Worm (Caenorhabditis elegans) whole organism, early embryonic: Measurements from ENCODE around the gene sra-39.

Experiments
- aly-1 ChIP-seq: sonication (generic microtip); optimal IDR thresholded peaks from 2 replicates; lab custom pipeline; 2016; ENCODE audit warnings: missing genetic modification characterization, missing compliant biosample characterization
- ama-1 ChIP-seq: fragments of 150-350 bp; optimal IDR thresholded peaks from 2 replicates; lab custom pipeline; 2014
- ceh-13 ChIP-seq: fragments of 200-800 bp; sonication (Bioruptor generic); optimal IDR thresholded peaks from 2 replicates; lab custom pipeline; 2018; ENCODE audit warnings: mild to moderate bottlenecking, missing genetic modification characterization, missing compliant biosample characterization
- ceh-36 ChIP-seq: sonication (generic microtip); optimal IDR thresholded peaks from 2 replicates; lab custom pipeline; 2016; ENCODE audit warnings: missing genetic modification characterization, inconsistent platforms, missing compliant biosample characterization
- flt-1 ChIP-seq: fragments of 200-800 bp; sonication (Bioruptor generic); IDR thresholded peaks from 2 replicates; pipeline ENCODE4 v1.3.6; 2022; ENCODE audit warnings: missing genetic modification characterization, missing compliant biosample characterization
- hmg-4 ChIP-seq: fragments of 200-800 bp; sonication (Bioruptor generic); optimal IDR thresholded peaks from 2 replicates; lab custom pipeline; 2018; ENCODE audit warnings: mild to moderate bottlenecking, missing genetic modification characterization, missing compliant biosample characterization
- hnd-1 ChIP-seq: sonication (generic microtip); optimal IDR thresholded peaks from 2 replicates; lab custom pipeline; 2016; ENCODE audit warnings: missing genetic modification characterization, missing compliant biosample characterization
- pes-1 ChIP-seq: fragments of 200-800 bp; sonication (Bioruptor generic); IDR thresholded peaks from 2 replicates; pipeline ENCODE4 v1.3.6; 2022; ENCODE audit warnings: missing genetic modification reagents, missing genetic modification characterization, missing compliant biosample characterization
- scrt-1 ChIP-seq: fragments of 200-800 bp; sonication (Bioruptor generic); IDR thresholded peaks from 2 replicates; pipeline ENCODE4 v1.3.6; 2022; ENCODE audit warnings: missing genetic modification characterization, missing compliant biosample characterization
- sea-1 ChIP-seq: fragments of 200-800 bp; sonication (Bioruptor generic); conservative IDR thresholded peaks from 2 replicates; pipeline ENCODE4 v1.3.6; 2022; ENCODE audit warnings: missing genetic modification characterization, missing compliant biosample characterization
- tbx-37 ChIP-seq: fragments of 200-800 bp; sonication (Bioruptor generic); conservative IDR thresholded peaks from 2 replicates; pipeline ENCODE4 v1.3.6; 2022; ENCODE audit warnings: missing genetic modification reagents, missing genetic modification characterization, missing compliant biosample characterization
- tra-4 ChIP-seq: sonication (generic microtip); optimal IDR thresholded peaks from 2 replicates; lab custom pipeline; 2017; ENCODE audit warnings: missing genetic modification characterization, missing compliant biosample characterization

DNA sequence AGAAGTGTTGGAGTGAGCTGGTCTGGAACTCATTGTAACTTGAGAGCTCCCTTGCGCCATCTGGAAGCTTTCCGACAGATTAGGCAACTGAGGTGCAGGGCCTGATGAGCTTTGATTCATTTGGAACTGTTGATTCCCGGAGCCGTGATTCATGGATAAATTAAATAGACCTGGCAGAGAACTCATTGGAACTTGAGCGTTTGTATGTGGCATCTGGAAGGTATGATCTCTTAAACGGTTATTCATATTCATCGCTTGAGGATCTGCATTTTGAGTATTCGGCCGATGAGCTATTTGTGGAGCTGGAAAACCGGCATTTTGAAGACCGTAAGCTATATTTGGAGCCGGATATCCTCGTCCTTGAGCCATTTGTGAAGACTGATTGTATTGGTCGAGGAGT lies 25.3 kb upstream of the sra-39 start:
- TF ChIP-seq ama-1 (lab: Kevin White, UChicago) (no peak), scrt-1 (no peak), tra-4 (tag; lab: Kevin White, UChicago) (no peak), pes-1 (GFP tag; lab: Robert Waterston, UW) (no peak), ceh-36 (tag; lab: Kevin White, UChicago) (no peak), tbx-37 (GFP tag; lab: Robert Waterston, UW) (no peak), flt-1 (GFP tag; lab: Robert Waterston, UW) (no peak), ceh-13 (no peak), hnd-1 (tag; lab: Kevin White, UChicago) (no peak), hmg-4 (no peak), sea-1 (GFP tag; lab: Robert Waterston, UW) (no peak), aly-1 (tag; lab: Kevin White, UChicago) (no peak)
